Fruit fly (Drosophila melanogaster): ENCODE data around the gene Pp2C1.

The Pp2C1 gene

dm6 chrX:4686723-4687122 is at the start of gene Pp2C1:
TSS of gene Pp2C1 (minus strand) at chrX:4686903.
- TF ChIP-seq Myc (optimal IDR thresholded peaks at IDR 0.05) (no peak), Sin3A (optimal IDR thresholded peaks at IDR 0.05) (no peak), insv (optimal IDR thresholded peaks at IDR 0.05) (no peak), psq (optimal IDR thresholded peaks at IDR 0.05) (no peak), h (optimal IDR thresholded peaks at IDR 0.05) (no peak), ttk (optimal IDR thresholded peaks at IDR 0.05) (no peak)

dm6 chrX:4707237-4708066 is 20.7 kb upstream of the Pp2C1 start, which contains the start of gene Proc-R:
TSS of gene Proc-R (plus strand) at chrX:4707916.
- TF ChIP-seq psq (optimal IDR thresholded peaks at IDR 0.05) (no peak), Sin3A (optimal IDR thresholded peaks at IDR 0.05) (no peak), insv (optimal IDR thresholded peaks at IDR 0.05) (no peak), Myc (optimal IDR thresholded peaks at IDR 0.05) (no peak), ttk (optimal IDR thresholded peaks at IDR 0.05) (no peak), h (optimal IDR thresholded peaks at IDR 0.05) (no peak)

- TF ChIP-seq psq (optimal IDR thresholded peaks at IDR 0.05): no peak
- TF ChIP-seq ttk (optimal IDR thresholded peaks at IDR 0.05): no peak
- no peak for TF ChIP-seq insv (optimal IDR thresholded peaks at IDR 0.05)
- TF ChIP-seq Myc (optimal IDR thresholded peaks at IDR 0.05): no peak
- no peak for TF ChIP-seq h (optimal IDR thresholded peaks at IDR 0.05)
- no peak for TF ChIP-seq Sin3A (optimal IDR thresholded peaks at IDR 0.05)
Observed at dm6 chrX:4705009-4705408, 18.3 kb upstream of the Pp2C1 start, which contains the start of gene CG7024. TSS of gene CG7024 (plus strand) at chrX:4705309.

- TF ChIP-seq insv (optimal IDR thresholded peaks at IDR 0.05) (no peak), Sin3A (optimal IDR thresholded peaks at IDR 0.05) (no peak), h (optimal IDR thresholded peaks at IDR 0.05) (no peak), ttk (optimal IDR thresholded peaks at IDR 0.05) (no peak), psq (optimal IDR thresholded peaks at IDR 0.05) (no peak), Myc (optimal IDR thresholded peaks at IDR 0.05) (no peak)
Observed at dm6 chrX:4702804-4703414, 16.2 kb upstream of the Pp2C1 start.

- TF ChIP-seq Sin3A (optimal IDR thresholded peaks at IDR 0.05): no peak
Observed at dm6 chrX:4702118-4702517, 15.4 kb upstream of the Pp2C1 start, which contains the start of gene Pdha. TSS of gene Pdha (plus strand) at chrX:4702284.

- TF ChIP-seq h (optimal IDR thresholded peaks at IDR 0.05) (no peak), Sin3A (optimal IDR thresholded peaks at IDR 0.05) (no peak), insv (optimal IDR thresholded peaks at IDR 0.05) (no peak), psq (optimal IDR thresholded peaks at IDR 0.05) (no peak), ttk (optimal IDR thresholded peaks at IDR 0.05) (no peak), Myc (optimal IDR thresholded peaks at IDR 0.05) (no peak)
Observed at dm6 chrX:4699775-4700174, 13.1 kb upstream of the Pp2C1 start.

dm6 chrX:4699370-4699769 is 12.7 kb upstream of the Pp2C1 start:
- no peak for TF ChIP-seq h (optimal IDR thresholded peaks at IDR 0.05)
- TF ChIP-seq ttk (optimal IDR thresholded peaks at IDR 0.05): no peak
- TF ChIP-seq insv (optimal IDR thresholded peaks at IDR 0.05): no peak
- no peak for TF ChIP-seq Sin3A (optimal IDR thresholded peaks at IDR 0.05)
- TF ChIP-seq psq (optimal IDR thresholded peaks at IDR 0.05): no peak

- no peak for TF ChIP-seq Myc (optimal IDR thresholded peaks at IDR 0.05)
- no peak for TF ChIP-seq psq (optimal IDR thresholded peaks at IDR 0.05)
- TF ChIP-seq Sin3A (optimal IDR thresholded peaks at IDR 0.05): no peak
- no peak for TF ChIP-seq ttk (optimal IDR thresholded peaks at IDR 0.05)
- TF ChIP-seq insv (optimal IDR thresholded peaks at IDR 0.05): no peak
- TF ChIP-seq h (optimal IDR thresholded peaks at IDR 0.05): no peak
Observed at dm6 chrX:4694104-4694503, 7.4 kb upstream of the Pp2C1 start.

dm6 chrX:4692963-4693362 is 6.3 kb upstream of the Pp2C1 start:
- no peak for TF ChIP-seq h (optimal IDR thresholded peaks at IDR 0.05)
- no peak for TF ChIP-seq ttk (optimal IDR thresholded peaks at IDR 0.05)
- no peak for TF ChIP-seq Myc (optimal IDR thresholded peaks at IDR 0.05)
- no peak for TF ChIP-seq psq (optimal IDR thresholded peaks at IDR 0.05)
- no peak for TF ChIP-seq Sin3A (optimal IDR thresholded peaks at IDR 0.05)
- TF ChIP-seq insv (optimal IDR thresholded peaks at IDR 0.05): no peak

- TF ChIP-seq insv (optimal IDR thresholded peaks at IDR 0.05) (no peak), Sin3A (optimal IDR thresholded peaks at IDR 0.05) (no peak), h (optimal IDR thresholded peaks at IDR 0.05) (no peak), psq (optimal IDR thresholded peaks at IDR 0.05) (no peak), Myc (optimal IDR thresholded peaks at IDR 0.05) (no peak), ttk (optimal IDR thresholded peaks at IDR 0.05) (no peak)
Observed at dm6 chrX:4691226-4691625, 4.5 kb upstream of the Pp2C1 start.

- TF ChIP-seq Sin3A (optimal IDR thresholded peaks at IDR 0.05) (no peak), h (optimal IDR thresholded peaks at IDR 0.05) (no peak), ttk (optimal IDR thresholded peaks at IDR 0.05) (no peak), insv (optimal IDR thresholded peaks at IDR 0.05) (no peak), Myc (optimal IDR thresholded peaks at IDR 0.05) (no peak), psq (optimal IDR thresholded peaks at IDR 0.05) (no peak)
Observed at dm6 chrX:4690767-4691166, 4.1 kb upstream of the Pp2C1 start.

- peak; percentile 95 for TF ChIP-seq psq (optimal IDR thresholded peaks at IDR 0.05)
- no peak for TF ChIP-seq insv (optimal IDR thresholded peaks at IDR 0.05)
Observed at dm6 chrX:4687778-4688399, 1.2 kb upstream of the Pp2C1 start, which contains the start of gene ctp. TSS of gene ctp (plus strand) at chrX:4687800.
